Fruit fly (Drosophila melanogaster) whole organism, embryonic: Measurements from ENCODE around the gene SMC6.
A peak's percentile ranks its signal among the peaks of the same experiment; 100 is the strongest.

ENCODE experiments used
- CG10147 ChIP-seq: fragments of 200-800 bp; sonication (Bioruptor generic); optimal IDR thresholded peaks from 2 replicates; lab custom pipeline; 2019; ENCODE audit warnings: missing biosample characterization, mild to moderate bottlenecking, missing genetic modification characterization, moderate library complexity
- CG10959 ChIP-seq: fragments of 200-800 bp; sonication (Bioruptor generic); IDR thresholded peaks from 2 replicates; pipeline ENCODE4 v1.3.6; 2022; ENCODE audit warnings: missing biosample characterization, missing genetic modification characterization
- CG11504 ChIP-seq: fragments of 200-800 bp; sonication (Bioruptor generic); optimal IDR thresholded peaks from 3 replicates; lab custom pipeline; 2019; ENCODE audit warnings: missing biosample characterization, mild to moderate bottlenecking, missing genetic modification characterization, moderate library complexity
- CG12219 ChIP-seq: fragments of 200-800 bp; sonication (Bioruptor generic); optimal IDR thresholded peaks from 3 replicates; lab custom pipeline; 2018; ENCODE audit warnings: missing biosample characterization, mild to moderate bottlenecking, missing genetic modification characterization
- CG15073 ChIP-seq: fragments of 200-800 bp; sonication (Bioruptor generic); optimal IDR thresholded peaks from 2 replicates; lab custom pipeline; 2016; ENCODE audit warnings: missing biosample characterization, missing genetic modification characterization
- CG16813 ChIP-seq: fragments of 200-800 bp; sonication (Bioruptor generic); IDR thresholded peaks from 3 replicates; pipeline ENCODE4 v1.3.6; 2022; ENCODE audit warnings: missing biosample characterization, missing genetic modification characterization; ENCODE audit not compliant: partially characterized antibody
- CG17361 ChIP-seq: fragments of 200-800 bp; sonication (Bioruptor generic); IDR thresholded peaks from 3 replicates; pipeline ENCODE4 v1.3.6; 2022; ENCODE audit warnings: missing biosample characterization, missing genetic modification characterization
- CG2116 ChIP-seq: fragments of 200-800 bp; sonication (Bioruptor generic); optimal IDR thresholded peaks from 3 replicates; lab custom pipeline; 2018; ENCODE audit warnings: missing biosample characterization, mild to moderate bottlenecking, missing genetic modification characterization
- CG2678 ChIP-seq: fragments of 200-800 bp; sonication (Bioruptor generic); optimal IDR thresholded peaks from 3 replicates; lab custom pipeline; 2019; ENCODE audit warnings: missing biosample characterization, mild to moderate bottlenecking, missing genetic modification characterization, moderate library complexity
- CG3281 ChIP-seq: fragments of 200-800 bp; sonication (Bioruptor generic); optimal IDR thresholded peaks from 3 replicates; lab custom pipeline; 2017; ENCODE audit warnings: missing biosample characterization, mild to moderate bottlenecking, missing genetic modification characterization
- CG33213 ChIP-seq: fragments of 200-800 bp; sonication (Bioruptor generic); optimal IDR thresholded peaks from 3 replicates; lab custom pipeline; 2016; ENCODE audit warnings: missing biosample characterization, missing genetic modification characterization
- CG43689 ChIP-seq: fragments of 200-800 bp; sonication (Bioruptor generic); IDR thresholded peaks from 2 replicates; pipeline ENCODE4 v1.3.6; 2022; ENCODE audit warnings: missing biosample characterization, missing genetic modification characterization
- CG4424 ChIP-seq: fragments of 200-800 bp; sonication (Bioruptor generic); optimal IDR thresholded peaks from 3 replicates; lab custom pipeline; 2016; ENCODE audit warnings: missing biosample characterization, missing genetic modification characterization
- CG5180 ChIP-seq: fragments of 200-800 bp; sonication (Bioruptor generic); optimal IDR thresholded peaks from 3 replicates; lab custom pipeline; 2017; ENCODE audit warnings: missing biosample characterization, missing genetic modification characterization, mild to moderate bottlenecking, moderate library complexity, missing genetic modification reagents
- CG6689 ChIP-seq: fragments of 200-800 bp; sonication (Bioruptor generic); IDR thresholded peaks from 2 replicates; pipeline ENCODE4 v1.3.6; 2022; ENCODE audit warnings: missing biosample characterization, missing genetic modification characterization
- CG7839 ChIP-seq: fragments of 200-800 bp; sonication (Bioruptor generic); optimal IDR thresholded peaks from 3 replicates; lab custom pipeline; 2018; ENCODE audit warnings: missing biosample characterization, mild to moderate bottlenecking, missing genetic modification characterization, moderate library complexity
- CG7928 ChIP-seq: fragments of 200-800 bp; sonication (Bioruptor generic); optimal IDR thresholded peaks from 2 replicates; lab custom pipeline; 2017; ENCODE audit warnings: missing biosample characterization, mild to moderate bottlenecking, missing genetic modification characterization
- CG7963 ChIP-seq: fragments of 200-800 bp; sonication (Bioruptor generic); IDR thresholded peaks from 3 replicates; pipeline ENCODE4 v1.3.6; 2022; ENCODE audit warnings: missing biosample characterization, missing genetic modification characterization; ENCODE audit not compliant: partially characterized antibody
- Gug ChIP-seq: fragments of 200-800 bp; sonication (Bioruptor generic); IDR thresholded peaks from 4 replicates; pipeline ENCODE4 v1.3.6; 2022; ENCODE audit warnings: missing biosample characterization, missing genetic modification characterization
- HHEX ChIP-seq: fragments of 200-800 bp; sonication (Bioruptor generic); optimal IDR thresholded peaks from 3 replicates; lab custom pipeline; 2017; ENCODE audit warnings: missing biosample characterization, mild to moderate bottlenecking, missing genetic modification characterization, missing genetic modification reagents
- Hand ChIP-seq: fragments of 200-800 bp; sonication (Bioruptor generic); optimal IDR thresholded peaks from 2 replicates; lab custom pipeline; 2017; ENCODE audit warnings: mild to moderate bottlenecking, missing biosample characterization, missing genetic modification reagents, missing genetic modification characterization
- Hmr ChIP-seq: fragments of 200-800 bp; sonication (Bioruptor generic); optimal IDR thresholded peaks from 3 replicates; lab custom pipeline; 2017; ENCODE audit warnings: mild to moderate bottlenecking, missing biosample characterization, missing genetic modification reagents, missing genetic modification characterization
- Myb ChIP-seq: fragments of 200-800 bp; sonication (Bioruptor generic); optimal IDR thresholded peaks from 2 replicates; lab custom pipeline; 2016; ENCODE audit warnings: missing biosample characterization, missing genetic modification characterization
- Optix ChIP-seq: fragments of 200-800 bp; sonication (Bioruptor generic); IDR thresholded peaks from 3 replicates; pipeline ENCODE4 v1.3.6; 2022; ENCODE audit warnings: missing biosample characterization, missing genetic modification characterization
- Rx ChIP-seq: fragments of 200-800 bp; sonication (Bioruptor generic); IDR thresholded peaks from 2 replicates; pipeline ENCODE4 v1.3.6; 2022; ENCODE audit warnings: missing biosample characterization, missing genetic modification characterization
- Sox102F ChIP-seq: fragments of 200-800 bp; sonication (Bioruptor generic); optimal IDR thresholded peaks from 2 replicates; lab custom pipeline; 2018; ENCODE audit warnings: missing biosample characterization, mild to moderate bottlenecking, missing genetic modification characterization, moderate library complexity
- Sry-β ChIP-seq: fragments of 200-800 bp; sonication (Bioruptor generic); optimal IDR thresholded peaks from 2 replicates; lab custom pipeline; 2018; ENCODE audit warnings: missing biosample characterization, mild to moderate bottlenecking, missing genetic modification characterization, moderate library complexity
- Xbp1 ChIP-seq: fragments of 200-800 bp; sonication (Bioruptor generic); optimal IDR thresholded peaks from 3 replicates; lab custom pipeline; 2016; ENCODE audit warnings: missing biosample characterization, mild to moderate bottlenecking, missing genetic modification characterization
- ara ChIP-seq: fragments of 200-800 bp; sonication (Bioruptor generic); IDR thresholded peaks from 2 replicates; pipeline ENCODE4 v1.3.6; 2022; ENCODE audit warnings: missing biosample characterization, missing genetic modification characterization
- btn ChIP-seq: fragments of 200-800 bp; sonication (Bioruptor generic); optimal IDR thresholded peaks from 2 replicates; lab custom pipeline; 2016; ENCODE audit warnings: missing biosample characterization, missing genetic modification characterization
- dati ChIP-seq: fragments of 200-800 bp; sonication (Bioruptor generic); IDR thresholded peaks from 2 replicates; pipeline ENCODE4 v1.3.6; 2022; ENCODE audit warnings: missing biosample characterization, missing genetic modification characterization
- fd64A ChIP-seq: fragments of 200-800 bp; sonication (Bioruptor generic); optimal IDR thresholded peaks from 3 replicates; lab custom pipeline; 2018; ENCODE audit warnings: missing biosample characterization, mild to moderate bottlenecking, missing genetic modification characterization
- gfzf ChIP-seq: fragments of 200-800 bp; sonication (Bioruptor generic); optimal IDR thresholded peaks from 2 replicates; lab custom pipeline; 2016; ENCODE audit warnings: missing biosample characterization, mild to moderate bottlenecking, missing genetic modification characterization, moderate library complexity
- insv ChIP-seq, 2 experiments: fragments of 200-800 bp; sonication (Bioruptor generic); optimal IDR thresholded peaks; 3 replicates each; lab custom pipeline; 2016 to 2018; ENCODE audit warnings: missing biosample characterization in 2 of 2, missing genetic modification characterization in 2 of 2
- lbe ChIP-seq: fragments of 200-800 bp; sonication (Bioruptor generic); optimal IDR thresholded peaks from 2 replicates; lab custom pipeline; 2016; ENCODE audit warnings: missing biosample characterization, mild to moderate bottlenecking, missing genetic modification characterization
- mirr ChIP-seq: fragments of 200-800 bp; sonication (Bioruptor generic); optimal IDR thresholded peaks from 3 replicates; lab custom pipeline; 2018; ENCODE audit warnings: missing biosample characterization, mild to moderate bottlenecking, missing genetic modification characterization
- nmo ChIP-seq: fragments of 200-800 bp; sonication (Bioruptor generic); optimal IDR thresholded peaks from 2 replicates; lab custom pipeline; 2018; ENCODE audit warnings: missing biosample characterization, mild to moderate bottlenecking, missing genetic modification characterization, moderate library complexity
- odd ChIP-seq: fragments of 200-800 bp; sonication (Bioruptor generic); optimal IDR thresholded peaks from 2 replicates; lab custom pipeline; 2017; ENCODE audit warnings: missing biosample characterization, mild to moderate bottlenecking, missing genetic modification characterization
- org-1 ChIP-seq: fragments of 200-800 bp; sonication (Bioruptor generic); optimal IDR thresholded peaks from 2 replicates; lab custom pipeline; 2017; ENCODE audit warnings: missing biosample characterization, missing genetic modification characterization
- pfk ChIP-seq: fragments of 200-800 bp; sonication (Bioruptor generic); optimal IDR thresholded peaks from 2 replicates; lab custom pipeline; 2018; ENCODE audit warnings: missing biosample characterization, mild to moderate bottlenecking, missing genetic modification characterization, moderate library complexity
- pnt ChIP-seq: fragments of 200-800 bp; sonication (Bioruptor generic); optimal IDR thresholded peaks from 3 replicates; lab custom pipeline; 2016; ENCODE audit warnings: missing biosample characterization, missing genetic modification characterization
- prd ChIP-seq, 3 experiments: fragments of >200 bp in 2 of 3; fragments of 200-800 bp in 1 of 3; sonication (Bioruptor generic) in 1 of 3; optimal IDR thresholded peaks in 2 of 3; IDR thresholded peaks in 1 of 3; 2 replicates in 2 of 3; 3 replicates in 1 of 3; pipeline versions ENCODE4 v1.3.6 to Lab custom; 2017 to 2022; ENCODE audit warnings: missing biosample characterization in 1 of 3, missing genetic modification characterization in 1 of 3
- shn ChIP-seq: fragments of 200-800 bp; sonication (Bioruptor generic); optimal IDR thresholded peaks from 3 replicates; lab custom pipeline; 2016; ENCODE audit warnings: missing biosample characterization, missing genetic modification characterization
- sisA ChIP-seq: fragments of 200-800 bp; sonication (Bioruptor generic); IDR thresholded peaks from 2 replicates; pipeline ENCODE4 v1.3.6; 2022; ENCODE audit warnings: missing biosample characterization, missing genetic modification characterization
- slp2 ChIP-seq: fragments of 200-800 bp; sonication (Bioruptor generic); optimal IDR thresholded peaks from 2 replicates; lab custom pipeline; 2016; ENCODE audit warnings: missing biosample characterization, missing genetic modification characterization
- stc ChIP-seq: fragments of 200-800 bp; sonication (Bioruptor generic); IDR thresholded peaks from 2 replicates; pipeline ENCODE4 v1.3.6; 2022; ENCODE audit warnings: missing biosample characterization, missing genetic modification characterization
- tio ChIP-seq: fragments of 200-800 bp; sonication (Bioruptor generic); optimal IDR thresholded peaks from 2 replicates; lab custom pipeline; 2017; ENCODE audit warnings: missing biosample characterization, missing genetic modification characterization, inconsistent platforms
- usp ChIP-seq: fragments of >200 bp; optimal IDR thresholded peaks from 2 replicates; lab custom pipeline; 2017; ENCODE audit warnings: missing biosample characterization, missing genetic modification characterization
- zen ChIP-seq: fragments of 200-800 bp; sonication (Bioruptor generic); optimal IDR thresholded peaks from 3 replicates; lab custom pipeline; 2018; ENCODE audit warnings: missing biosample characterization, mild to moderate bottlenecking, missing genetic modification characterization, moderate library complexity
- zf30C ChIP-seq: fragments of 200-800 bp; sonication (Bioruptor generic); optimal IDR thresholded peaks from 3 replicates; lab custom pipeline; 2018; ENCODE audit warnings: missing biosample characterization, mild to moderate bottlenecking, missing genetic modification characterization

The SMC6 gene

dm6 chr3R:24205935-24206334, 12.7 kb upstream of the SMC6 start (continued):
- no peak for TF ChIP-seq mirr
- TF ChIP-seq btn (GFP tag; lab: Kevin White, UChicago) = no peak
- TF ChIP-seq CG6689 (GFP tag; lab: Robert Waterston, UW) = peak; percentile 38; the same call in 1 of the 2 replicates
- no peak for TF ChIP-seq dati
- no peak for TF ChIP-seq pnt (GFP tag; lab: Kevin White, UChicago)
- TF ChIP-seq Myb (GFP tag; lab: Kevin White, UChicago) = no peak
- TF ChIP-seq shn (GFP tag; lab: Kevin White, UChicago) = no peak
- TF ChIP-seq prd (optimal IDR thresholded peaks at IDR 0.05; lab: Kevin White, UChicago) = no peak
- 0 out of 3 replicates have a peak, but pooled peaks have one; percentile 20 for TF ChIP-seq prd (GFP tag; IDR thresholded peaks at IDR 0.05; lab: Robert Waterston, UW)
- TF ChIP-seq Hand (GFP tag; lab: Kevin White, UChicago) = no peak
- TF ChIP-seq nmo (GFP tag; lab: Kevin White, UChicago) = peak; percentile 54
- no peak for TF ChIP-seq usp (GFP tag; lab: Kevin White, UChicago)
- 0 out of 2 replicates have a peak, but pooled peaks have one; percentile 24 for TF ChIP-seq sisA
- no peak for TF ChIP-seq Gug (GFP tag; lab: Robert Waterston, UW)
- no peak for TF ChIP-seq lbe (GFP tag; lab: Kevin White, UChicago)
- TF ChIP-seq CG33213 (GFP tag; lab: Kevin White, UChicago) = no peak
- TF ChIP-seq CG7963 (GFP tag; lab: Robert Waterston, UW) = no peak
- peak; percentile 47 for TF ChIP-seq CG2678
- TF ChIP-seq tio (GFP tag; lab: Kevin White, UChicago) = peak; percentile 11
- no peak for TF ChIP-seq insv (GFP tag; optimal IDR thresholded peaks at IDR 0.05; lab: Kevin White, UChicago)
- TF ChIP-seq CG2116 (GFP tag; lab: Kevin White, UChicago) = no peak
- TF ChIP-seq CG16813 = no peak
- peak; percentile 15 for TF ChIP-seq HHEX
- peak; percentile 2 for TF ChIP-seq Hmr (GFP tag; lab: Kevin White, UChicago)
- no peak for TF ChIP-seq CG15073 (GFP tag; lab: Kevin White, UChicago)
- no peak for TF ChIP-seq ara (GFP tag; lab: Robert Waterston, UW)
- TF ChIP-seq pfk (GFP tag; lab: Kevin White, UChicago) = no peak
- peak; percentile 23 for TF ChIP-seq org-1 (GFP tag; lab: Kevin White, UChicago)
- no peak for TF ChIP-seq Rx (GFP tag; lab: Robert Waterston, UW)
- peak; percentile 10 for TF ChIP-seq odd (GFP tag; lab: Kevin White, UChicago)
- TF ChIP-seq CG7928 (GFP tag; lab: Kevin White, UChicago) = no peak
- TF ChIP-seq gfzf (GFP tag; lab: Kevin White, UChicago) = no peak
- no peak for TF ChIP-seq CG10959 (GFP tag; lab: Robert Waterston, UW)
- TF ChIP-seq CG10147 (GFP tag; lab: Kevin White, UChicago) = no peak
- no peak for TF ChIP-seq Sry-β
- no peak for TF ChIP-seq slp2 (GFP tag; lab: Kevin White, UChicago)
- peak; percentile 68; the same call in 2 of the 3 replicates for TF ChIP-seq CG17361 (GFP tag; lab: Robert Waterston, UW)
- no peak for TF ChIP-seq Optix (GFP tag; lab: Robert Waterston, UW)
- no peak for TF ChIP-seq zen
- no peak for TF ChIP-seq zf30C
- TF ChIP-seq Sox102F (GFP tag; lab: Kevin White, UChicago) = peak; percentile 65
- TF ChIP-seq CG5180 (GFP tag; lab: Kevin White, UChicago) = peak; percentile 14
- peak; percentile 19 for TF ChIP-seq Xbp1 (GFP tag; lab: Kevin White, UChicago)
- no peak for TF ChIP-seq CG12219
- no peak for TF ChIP-seq CG4424 (GFP tag; lab: Kevin White, UChicago)
- no peak for TF ChIP-seq CG43689
- no peak for TF ChIP-seq fd64A (GFP tag; lab: Kevin White, UChicago)
- TF ChIP-seq stc (GFP tag; lab: Robert Waterston, UW) = no peak
- peak; percentile 50 for TF ChIP-seq CG7839 (tag; lab: Kevin White, UChicago)
- TF ChIP-seq CG11504 = peak; percentile 78
- TF ChIP-seq CG3281 = peak; percentile 10
